Fruit fly (Drosophila melanogaster) whole organism, prepupa: ENCODE data around the gene Set.

Experiments
- CG10631 ChIP-seq: fragments of 200-800 bp; sonication (Bioruptor generic); optimal IDR thresholded peaks from 2 replicates; lab custom pipeline; 2016; ENCODE audit warnings: missing biosample characterization, missing genetic modification characterization
- CG10669 ChIP-seq: fragments of 200-800 bp; sonication (Bioruptor generic); optimal IDR thresholded peaks from 3 replicates; lab custom pipeline; 2018; ENCODE audit warnings: missing biosample characterization, mild to moderate bottlenecking, missing genetic modification characterization, moderate library complexity
- CG11294 ChIP-seq: fragments of 200-800 bp; sonication (Bioruptor generic); IDR thresholded peaks from 2 replicates; pipeline ENCODE4 v1.3.6; 2022; ENCODE audit warnings: missing biosample characterization, missing genetic modification characterization
- CG11762 ChIP-seq: fragments of 200-800 bp; sonication (Bioruptor generic); optimal IDR thresholded peaks from 3 replicates; lab custom pipeline; 2016; ENCODE audit warnings: missing biosample characterization, missing genetic modification characterization; ENCODE audit not compliant: insufficient read depth
- CG1621 ChIP-seq: fragments of 200-800 bp; sonication (Bioruptor generic); optimal IDR thresholded peaks from 3 replicates; lab custom pipeline; 2018; ENCODE audit warnings: missing biosample characterization, mild to moderate bottlenecking, missing genetic modification characterization
- CG16779 ChIP-seq: fragments of 200-800 bp; sonication (Bioruptor generic); optimal IDR thresholded peaks from 3 replicates; lab custom pipeline; 2017; ENCODE audit warnings: missing biosample characterization, mild to moderate bottlenecking, missing genetic modification characterization
- CG3032 ChIP-seq: fragments of 200-800 bp; optimal IDR thresholded peaks from 2 replicates; lab custom pipeline; 2019; ENCODE audit warnings: missing biosample characterization, mild to moderate bottlenecking, missing genetic modification characterization, moderate library complexity
- CG31627 ChIP-seq: fragments of 200-800 bp; sonication (Bioruptor generic); optimal IDR thresholded peaks from 3 replicates; lab custom pipeline; 2016; ENCODE audit warnings: missing biosample characterization, missing genetic modification characterization
- CG32006 ChIP-seq: fragments of 200-800 bp; sonication (Bioruptor generic); optimal IDR thresholded peaks from 3 replicates; lab custom pipeline; 2017; ENCODE audit warnings: missing biosample characterization, mild to moderate bottlenecking, missing genetic modification characterization
- CG34406 ChIP-seq: fragments of 200-800 bp; sonication (Bioruptor generic); optimal IDR thresholded peaks from 3 replicates; lab custom pipeline; 2016; ENCODE audit warnings: missing biosample characterization, missing genetic modification characterization
- CG6792 ChIP-seq: fragments of 200-800 bp; sonication (Bioruptor generic); optimal IDR thresholded peaks from 3 replicates; lab custom pipeline; 2016; ENCODE audit warnings: missing biosample characterization, missing genetic modification characterization
- CG6808 ChIP-seq: fragments of 200-800 bp; sonication (Bioruptor generic); optimal IDR thresholded peaks from 3 replicates; lab custom pipeline; 2017; ENCODE audit warnings: missing biosample characterization, missing genetic modification characterization, mild to moderate bottlenecking, moderate library complexity, missing genetic modification reagents
- CG7368 ChIP-seq: fragments of 200-800 bp; sonication (Bioruptor generic); optimal IDR thresholded peaks from 3 replicates; lab custom pipeline; 2016; ENCODE audit warnings: missing biosample characterization, missing genetic modification characterization
- CG8119 ChIP-seq: fragments of 200-800 bp; sonication (Bioruptor generic); IDR thresholded peaks from 3 replicates; pipeline ENCODE4 v1.3.6; 2022; ENCODE audit warnings: missing biosample characterization, missing genetic modification characterization
- CG8319 ChIP-seq: fragments of 200-800 bp; sonication (Bioruptor generic); optimal IDR thresholded peaks from 3 replicates; lab custom pipeline; 2016; ENCODE audit warnings: missing biosample characterization, missing genetic modification characterization
- CG8632 ChIP-seq: fragments of 200-800 bp; sonication (Bioruptor generic); optimal IDR thresholded peaks from 3 replicates; lab custom pipeline; 2016; ENCODE audit warnings: missing biosample characterization, missing genetic modification characterization
- CG9139 ChIP-seq: fragments of 200-800 bp; sonication (Bioruptor generic); optimal IDR thresholded peaks from 3 replicates; lab custom pipeline; 2017; ENCODE audit warnings: missing biosample characterization, mild to moderate bottlenecking, missing genetic modification characterization
- Eip75B ChIP-seq: fragments of 200-800 bp; sonication (Bioruptor generic); optimal IDR thresholded peaks from 3 replicates; lab custom pipeline; 2016; ENCODE audit warnings: missing biosample characterization, missing genetic modification characterization
- Eip78C ChIP-seq: fragments of 200-800 bp; sonication (Bioruptor generic); peaks from one replicate; lab custom pipeline; 2016; ENCODE audit warnings: missing biosample characterization, missing genetic modification characterization
- Eip93F ChIP-seq: fragments of 200-800 bp; sonication (Bioruptor generic); optimal IDR thresholded peaks from 2 replicates; lab custom pipeline; 2016; ENCODE audit warnings: missing biosample characterization, mild to moderate bottlenecking, missing genetic modification characterization
- Ets21C ChIP-seq: fragments of 200-800 bp; sonication (Bioruptor generic); optimal IDR thresholded peaks from 3 replicates; lab custom pipeline; 2016; ENCODE audit warnings: missing biosample characterization, missing genetic modification characterization
- Gug ChIP-seq: fragments of 200-800 bp; sonication (Bioruptor generic); IDR thresholded peaks from 2 replicates; pipeline ENCODE4 v1.3.6; 2022; ENCODE audit warnings: missing biosample characterization, missing genetic modification characterization
- Hr38 ChIP-seq: sonication (Bioruptor generic); optimal IDR thresholded peaks from 2 replicates; lab custom pipeline; 2016; ENCODE audit warnings: missing biosample characterization, missing genetic modification characterization
- Hr39 ChIP-seq: fragments of 200-800 bp; sonication (Bioruptor generic); optimal IDR thresholded peaks from 2 replicates; lab custom pipeline; 2016; ENCODE audit warnings: missing biosample characterization, missing genetic modification characterization
- Hr4 ChIP-seq: fragments of 200-800 bp; sonication (Bioruptor generic); optimal IDR thresholded peaks from 3 replicates; lab custom pipeline; 2016; ENCODE audit warnings: missing biosample characterization, missing genetic modification characterization
- Lpt ChIP-seq: fragments of 200-800 bp; sonication (Bioruptor generic); optimal IDR thresholded peaks from 3 replicates; lab custom pipeline; 2016; ENCODE audit warnings: missing biosample characterization, missing genetic modification characterization
- OdsH ChIP-seq: fragments of 200-800 bp; sonication (Bioruptor generic); optimal IDR thresholded peaks from 3 replicates; lab custom pipeline; 2016; ENCODE audit warnings: missing biosample characterization, missing genetic modification characterization
- Smox ChIP-seq: fragments of 200-800 bp; sonication (Bioruptor generic); optimal IDR thresholded peaks from 3 replicates; lab custom pipeline; 2016; ENCODE audit warnings: missing biosample characterization, missing genetic modification characterization
- Sox102F ChIP-seq: fragments of 200-800 bp; sonication (Bioruptor generic); optimal IDR thresholded peaks from 2 replicates; lab custom pipeline; 2016; ENCODE audit warnings: missing biosample characterization, mild to moderate bottlenecking, missing genetic modification characterization
- Sox14 ChIP-seq: fragments of 200-800 bp; sonication (Bioruptor generic); optimal IDR thresholded peaks from 3 replicates; lab custom pipeline; 2016; ENCODE audit warnings: missing biosample characterization, missing genetic modification characterization
- achi ChIP-seq: fragments of 200-800 bp; sonication (Bioruptor generic); optimal IDR thresholded peaks from 3 replicates; lab custom pipeline; 2016; ENCODE audit warnings: missing biosample characterization, missing genetic modification characterization
- cyc ChIP-seq: fragments of 200-800 bp; sonication (Bioruptor generic); optimal IDR thresholded peaks from 3 replicates; lab custom pipeline; 2016; ENCODE audit warnings: missing biosample characterization, missing genetic modification characterization
- dac ChIP-seq: fragments of 200-800 bp; sonication (Bioruptor generic); optimal IDR thresholded peaks from 2 replicates; lab custom pipeline; 2017; ENCODE audit warnings: missing biosample characterization, mild to moderate bottlenecking, missing genetic modification characterization
- dsx ChIP-seq: fragments of 200-800 bp; optimal IDR thresholded peaks from 3 replicates; lab custom pipeline; 2019; ENCODE audit warnings: missing biosample characterization, mild to moderate bottlenecking, missing genetic modification characterization, moderate library complexity; ENCODE audit not compliant: poor library complexity, severe bottlenecking
- eg ChIP-seq: fragments of 200-800 bp; sonication (Bioruptor generic); IDR thresholded peaks from 3 replicates; pipeline ENCODE4 v1.3.6; 2022; ENCODE audit warnings: missing biosample characterization, missing genetic modification characterization
- esn ChIP-seq: fragments of 200-800 bp; sonication (Bioruptor generic); optimal IDR thresholded peaks from 2 replicates; lab custom pipeline; 2016; ENCODE audit warnings: missing biosample characterization, mild to moderate bottlenecking, missing genetic modification characterization, moderate library complexity
- lz ChIP-seq: fragments of 200-800 bp; sonication (Bioruptor generic); optimal IDR thresholded peaks from 3 replicates; lab custom pipeline; 2016; ENCODE audit warnings: missing biosample characterization, missing genetic modification characterization
- net ChIP-seq: fragments of 200-800 bp; sonication (Bioruptor generic); optimal IDR thresholded peaks from 3 replicates; lab custom pipeline; 2016; ENCODE audit warnings: missing biosample characterization, missing genetic modification characterization
- pdm3 ChIP-seq: fragments of 200-800 bp; sonication (Bioruptor generic); optimal IDR thresholded peaks from 3 replicates; lab custom pipeline; 2016; ENCODE audit warnings: missing biosample characterization, missing genetic modification characterization
- spab ChIP-seq: fragments of 200-800 bp; sonication (Bioruptor generic); optimal IDR thresholded peaks from 2 replicates; lab custom pipeline; 2017; ENCODE audit warnings: missing biosample characterization, mild to moderate bottlenecking, missing genetic modification characterization, missing genetic modification reagents
- ss ChIP-seq, 2 experiments: fragments of 200-800 bp; sonication (Bioruptor generic); optimal IDR thresholded peaks; 2 replicates in 1 of 2; 3 replicates in 1 of 2; lab custom pipeline; 2017 to 2018; ENCODE audit warnings: mild to moderate bottlenecking in 2 of 2, missing biosample characterization in 2 of 2, missing genetic modification characterization in 2 of 2, moderate library complexity in 1 of 2
- topi ChIP-seq: fragments of 200-800 bp; sonication (Bioruptor generic); optimal IDR thresholded peaks from 3 replicates; lab custom pipeline; 2016; ENCODE audit warnings: missing biosample characterization, missing genetic modification characterization
- vri ChIP-seq: fragments of 200-800 bp; sonication (Bioruptor generic); optimal IDR thresholded peaks from 3 replicates; lab custom pipeline; 2016; ENCODE audit warnings: missing biosample characterization, mild to moderate bottlenecking, missing genetic modification characterization

Gene Set

DNA sequence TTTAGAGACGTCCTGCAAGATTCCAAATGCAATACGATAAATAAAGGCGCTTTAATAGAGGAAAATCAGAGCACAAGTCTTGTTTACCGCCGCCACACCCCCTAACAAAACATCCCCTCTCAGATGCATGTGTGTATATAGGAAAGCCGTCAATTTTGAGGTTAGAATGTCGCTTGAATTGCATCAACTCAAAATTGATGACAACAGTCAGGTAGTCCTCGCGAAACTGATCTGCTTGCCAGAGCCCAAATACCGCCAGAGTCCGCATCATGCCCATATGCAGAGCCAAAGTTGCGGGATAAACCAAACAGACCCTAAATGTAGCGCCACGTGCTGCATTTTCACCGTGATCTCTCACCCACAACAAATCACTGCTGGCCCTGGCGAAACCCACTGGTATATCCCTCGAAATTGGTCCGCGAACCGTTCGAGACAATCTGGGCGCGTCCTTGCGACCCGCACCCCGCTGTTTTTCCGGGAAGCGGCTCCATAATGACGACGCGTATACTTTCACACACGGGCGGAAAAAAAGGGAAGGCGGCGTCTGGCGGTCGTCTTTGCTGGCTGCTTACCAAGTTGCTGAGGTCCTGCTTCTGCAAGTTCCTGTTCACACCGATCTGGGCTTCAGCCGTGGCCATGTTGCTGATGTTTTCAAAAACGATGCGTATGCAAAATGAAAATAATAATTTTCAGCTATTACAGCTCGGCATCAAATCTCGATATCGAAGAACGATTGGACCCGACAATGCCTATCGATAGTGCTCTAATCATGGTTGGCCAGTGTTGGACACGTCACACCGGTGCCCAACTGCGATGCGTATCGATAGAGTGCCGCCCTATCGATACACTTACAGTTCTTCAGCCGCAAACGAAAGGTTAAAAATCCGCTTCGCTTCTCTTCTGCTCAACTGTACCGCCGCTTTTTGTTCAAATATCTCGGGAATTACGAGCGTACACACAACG lies at the start of gene Set, which contains the start of gene eIF2gamma:
Gene Set, plus strand, starts transcription at position 843 of the 963 bp plus-strand sequence.
Gene eIF2gamma, minus strand, starts transcription at position 749 of the 963 bp plus-strand sequence.
- TF ChIP-seq pdm3 (GFP tag; lab: Kevin White, UChicago), result no peak
- peak; percentile 30 for TF ChIP-seq CG31627 (GFP tag; lab: Kevin White, UChicago)
- peak; percentile 28 for TF ChIP-seq cyc (GFP tag; lab: Kevin White, UChicago)
- no peak for TF ChIP-seq net
- no peak for TF ChIP-seq dsx (GFP tag; lab: Kevin White, UChicago)
- TF ChIP-seq Eip78C (GFP tag; lab: Kevin White, UChicago), result no peak
- TF ChIP-seq Smox (GFP tag; lab: Kevin White, UChicago), result no peak
- peak; percentile 38 for TF ChIP-seq CG1621 (tag; lab: Kevin White, UChicago)
- no peak for TF ChIP-seq CG16779 (tag; lab: Kevin White, UChicago)
- no peak for TF ChIP-seq Ets21C (GFP tag; lab: Kevin White, UChicago)
- no peak for TF ChIP-seq esn (GFP tag; lab: Kevin White, UChicago)
- no peak for TF ChIP-seq Eip93F (GFP tag; lab: Kevin White, UChicago)
- no peak for TF ChIP-seq Hr39
- TF ChIP-seq dac, result no peak

DNA sequence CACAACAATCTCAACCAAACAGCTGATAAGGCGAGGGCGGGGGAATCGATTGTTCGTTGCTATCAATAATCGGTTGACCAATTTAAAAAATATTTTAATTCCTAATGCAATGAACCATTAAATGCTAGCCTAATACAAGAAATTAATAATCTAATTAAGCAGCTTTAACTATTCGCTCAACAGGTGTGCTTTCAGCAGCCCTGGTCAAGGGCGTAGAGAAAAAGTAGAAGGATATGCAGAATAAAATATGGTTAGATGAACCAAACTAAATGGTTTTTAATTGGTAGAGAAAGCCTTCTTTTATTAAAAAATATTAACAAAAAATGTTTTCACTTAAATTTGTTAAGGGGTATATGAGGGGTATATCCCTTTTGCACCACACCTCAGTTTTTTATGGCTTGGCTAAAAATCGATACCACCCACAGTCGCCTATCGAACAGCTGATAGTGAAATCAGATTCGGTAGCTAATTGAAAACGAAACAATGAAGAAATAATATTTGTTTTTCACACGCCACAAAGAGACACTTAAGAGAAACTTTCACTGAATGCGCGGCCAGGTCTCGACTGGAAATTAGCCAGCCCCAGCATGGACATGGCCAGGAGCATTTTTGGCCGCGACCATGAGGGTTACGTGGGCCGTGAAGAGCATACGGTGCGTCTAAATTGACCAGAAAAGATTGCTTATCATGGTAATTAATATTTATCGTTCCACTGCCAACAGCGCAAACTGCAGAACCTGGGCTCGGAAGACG lies 44.4 kb upstream of the Set start, which contains the start of the genes SIDL and CG12241:
Gene SIDL, minus strand, starts transcription at position 51 of the 753 bp plus-strand sequence.
Gene CG12241, plus strand, starts transcription at position 433 of the 753 bp plus-strand sequence.
- TF ChIP-seq CG32006 (GFP tag; lab: Kevin White, UChicago), result no peak
- peak; percentile 83 for TF ChIP-seq CG6792 (GFP tag; lab: Kevin White, UChicago)
- TF ChIP-seq lz (GFP tag; lab: Kevin White, UChicago), result peak; percentile 92
- TF ChIP-seq Sox102F (GFP tag; lab: Kevin White, UChicago), result no peak
- peak; percentile 78 for TF ChIP-seq Sox14
- no peak for TF ChIP-seq net
- peak; percentile 97 for TF ChIP-seq Gug (GFP tag; lab: Robert Waterston, UW)
- TF ChIP-seq Eip75B (GFP tag; lab: Kevin White, UChicago), result no peak
- TF ChIP-seq CG8319, result no peak
- TF ChIP-seq CG1621 (tag; lab: Kevin White, UChicago), result no peak
- TF ChIP-seq cyc (GFP tag; lab: Kevin White, UChicago), result peak; percentile 96
- no peak for TF ChIP-seq spab
- TF ChIP-seq OdsH (GFP tag; lab: Kevin White, UChicago), result no peak
- TF ChIP-seq Lpt (GFP tag; lab: Kevin White, UChicago), result peak; percentile 86
- TF ChIP-seq CG9139 (GFP tag; lab: Kevin White, UChicago), result no peak
- TF ChIP-seq esn (GFP tag; lab: Kevin White, UChicago), result peak; percentile 88
- TF ChIP-seq Hr39, result no peak
- no peak for TF ChIP-seq CG10669 (GFP tag; lab: Kevin White, UChicago)
- TF ChIP-seq CG34406 (GFP tag; lab: Kevin White, UChicago), result no peak
- TF ChIP-seq topi (GFP tag; lab: Kevin White, UChicago), result peak; percentile 96
- TF ChIP-seq CG6808, result no peak
- no peak for TF ChIP-seq pdm3 (GFP tag; lab: Kevin White, UChicago)
- TF ChIP-seq dsx (GFP tag; lab: Kevin White, UChicago), result peak; percentile 88
- TF ChIP-seq dac, result peak; percentile 75
- TF ChIP-seq CG7368 (GFP tag; lab: Kevin White, UChicago), result peak; percentile 86
- no peak for TF ChIP-seq achi
- no peak for TF ChIP-seq Hr4 (GFP tag; lab: Kevin White, UChicago)
- peak; percentile 96 for TF ChIP-seq CG3032
- TF ChIP-seq vri (GFP tag; lab: Kevin White, UChicago), result no peak
- no peak for TF ChIP-seq CG8119 (GFP tag; lab: Robert Waterston, UW)
- TF ChIP-seq eg (GFP tag; lab: Robert Waterston, UW), result peak; percentile 99
- TF ChIP-seq Ets21C (GFP tag; lab: Kevin White, UChicago), result no peak
- TF ChIP-seq Eip93F (GFP tag; lab: Kevin White, UChicago), result peak; percentile 87
- no peak for TF ChIP-seq CG8632 (GFP tag; lab: Kevin White, UChicago)
- peak; percentile 89 for TF ChIP-seq CG10631 (GFP tag; lab: Kevin White, UChicago)
- TF ChIP-seq Hr38 (GFP tag; lab: Kevin White, UChicago), result no peak
- TF ChIP-seq CG31627 (GFP tag; lab: Kevin White, UChicago), result peak; percentile 69
- peak; percentile 97 for TF ChIP-seq CG11294 (GFP tag; lab: Robert Waterston, UW)
- TF ChIP-seq ss (GFP tag; optimal IDR thresholded peaks at IDR 0.05; lab: Kevin White, UChicago), result no peak
- no peak for TF ChIP-seq CG11762
- TF ChIP-seq Smox (GFP tag; lab: Kevin White, UChicago), result no peak
